Fruit fly (Drosophila melanogaster) whole organism, larva: ENCODE measurements around the gene CG17782.

Experiments used
- noc ChIP-seq: fragments of 200-800 bp; sonication (Bioruptor generic); optimal IDR thresholded peaks from 3 replicates; lab custom pipeline; 2019; ENCODE audit warnings: missing biosample characterization, mild to moderate bottlenecking, missing genetic modification characterization, moderate library complexity

Gene CG17782

DNA sequence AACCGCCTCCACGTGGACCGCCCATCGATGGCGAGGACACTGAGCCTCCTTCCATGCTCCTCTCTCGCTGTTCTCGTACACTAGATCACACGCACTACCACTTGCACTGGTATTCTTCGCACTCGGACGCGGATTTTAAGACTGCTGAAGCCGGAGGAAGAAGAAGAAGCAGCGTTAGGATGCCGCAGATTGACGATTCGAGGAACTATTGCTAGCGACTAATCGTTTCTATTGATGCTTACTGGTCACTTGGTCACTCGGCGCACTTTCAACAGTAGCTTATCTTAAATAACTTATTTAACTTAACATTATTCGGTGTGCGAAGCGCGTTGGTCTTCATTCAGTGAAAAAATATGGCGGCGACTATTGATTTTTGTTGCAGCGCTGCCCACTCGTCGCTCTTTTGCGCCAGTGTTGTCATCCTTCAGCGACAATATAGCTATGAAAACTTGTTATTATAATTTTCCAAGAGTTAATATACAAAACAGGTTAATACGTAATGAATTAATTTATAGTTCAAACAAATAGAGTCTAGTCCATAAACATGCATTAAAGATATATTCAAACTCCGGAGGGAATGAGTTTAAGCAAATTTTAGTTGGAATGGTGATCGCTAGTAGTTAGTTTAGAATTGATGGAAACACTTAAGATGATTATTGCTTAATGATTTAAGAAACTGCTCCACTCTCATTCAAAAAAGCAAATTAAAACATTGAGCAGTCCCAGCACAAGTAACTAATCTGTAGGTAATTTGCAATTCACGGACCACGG is 24.0 kb downstream of the CG17782 start, which contains the start of the genes CG5746 and CG6454:
Gene CG5746 (minus strand): TSS at position 372 of the 771 bp plus-strand sequence.
Gene CG6454 (plus strand): TSS at position 763 of the 771 bp plus-strand sequence.
- no peak for TF ChIP-seq noc (tag; lab: Kevin White, UChicago)

DNA sequence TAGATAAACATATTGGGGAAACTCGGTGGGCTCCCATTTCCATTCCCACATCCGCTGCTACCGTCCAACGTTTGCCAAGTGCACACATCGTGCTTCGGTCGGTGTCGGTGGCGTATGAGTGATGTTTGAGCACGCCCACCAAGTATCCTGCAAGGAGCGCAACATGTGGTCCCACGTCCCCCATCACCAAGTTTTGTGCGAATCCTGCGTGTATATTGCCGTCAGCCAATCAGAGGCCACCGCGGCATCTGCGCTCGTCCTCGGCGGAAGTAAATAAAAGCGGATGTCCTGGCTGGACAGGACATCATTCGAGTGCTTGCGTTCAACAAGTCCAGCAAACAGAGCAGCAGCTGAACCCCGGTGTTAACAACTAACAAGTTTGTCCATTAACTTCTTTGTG is 31.3 kb downstream of the CG17782 start, which contains the start of gene Ms:
Gene Ms (plus strand): TSS at position 301 of the 400 bp plus-strand sequence.
- no peak for TF ChIP-seq noc (tag; lab: Kevin White, UChicago)

DNA sequence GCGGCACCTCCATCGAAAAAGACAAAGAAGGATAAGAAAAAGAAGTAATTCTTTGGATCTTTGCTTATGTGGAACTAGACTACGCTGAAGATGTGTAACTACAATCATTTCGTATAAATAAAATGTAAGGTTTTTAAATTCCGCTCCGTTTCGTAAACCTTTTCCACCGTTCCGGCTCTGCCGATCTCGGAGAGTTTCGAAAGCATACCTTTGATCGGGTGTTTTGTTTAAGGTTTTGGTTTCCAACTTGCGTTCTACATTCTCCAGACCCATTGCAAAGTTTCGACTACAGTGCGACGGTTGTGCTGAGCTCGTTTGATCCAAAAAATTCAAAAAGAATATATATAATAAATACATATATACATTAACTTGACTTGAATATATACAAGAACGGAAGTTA is 35.9 kb downstream of the CG17782 start, which contains the start of gene CG6432:
Gene CG6432 (plus strand): TSS at position 301 of the 400 bp plus-strand sequence.
- TF ChIP-seq noc (tag; lab: Kevin White, UChicago), result no peak

DNA sequence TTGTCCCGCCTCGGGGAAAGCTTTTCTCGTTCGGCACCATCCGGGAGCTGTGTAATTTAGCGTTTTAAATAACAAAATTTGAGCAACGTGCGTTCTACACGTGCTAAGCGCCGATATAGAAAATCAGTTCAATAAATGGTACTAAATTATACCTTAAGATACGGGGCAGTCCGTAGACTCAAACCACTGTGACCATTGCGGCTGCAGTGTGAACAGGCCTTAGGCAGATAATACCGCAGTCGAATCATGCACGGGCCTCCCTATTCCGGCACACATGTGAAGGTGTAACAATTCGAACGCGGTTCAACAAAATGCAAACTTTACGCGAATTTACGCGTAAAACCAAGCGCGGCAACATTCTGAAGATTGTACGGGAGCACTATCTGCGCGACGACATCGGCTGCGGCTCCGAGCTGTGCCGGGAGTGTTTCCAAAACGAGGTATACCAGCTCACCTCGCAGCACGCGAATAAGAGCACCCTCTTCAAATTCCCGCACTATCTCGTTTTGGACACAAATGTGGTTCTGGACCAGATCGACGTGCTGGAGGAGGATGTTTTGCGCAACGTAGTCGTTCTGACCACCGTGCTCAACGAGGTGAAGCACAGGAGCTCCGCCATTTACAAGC is 39.3 kb downstream of the CG17782 start, which contains the start of the genes Rrp5 and Dis3:
Gene Rrp5 (minus strand): TSS at position 135 of the 627 bp plus-strand sequence.
Gene Dis3 (plus strand): TSS at position 252 of the 627 bp plus-strand sequence.
- no peak for TF ChIP-seq noc (tag; lab: Kevin White, UChicago)
